Fruit fly (Drosophila melanogaster): ENCODE results near the gene trr.

DNA sequence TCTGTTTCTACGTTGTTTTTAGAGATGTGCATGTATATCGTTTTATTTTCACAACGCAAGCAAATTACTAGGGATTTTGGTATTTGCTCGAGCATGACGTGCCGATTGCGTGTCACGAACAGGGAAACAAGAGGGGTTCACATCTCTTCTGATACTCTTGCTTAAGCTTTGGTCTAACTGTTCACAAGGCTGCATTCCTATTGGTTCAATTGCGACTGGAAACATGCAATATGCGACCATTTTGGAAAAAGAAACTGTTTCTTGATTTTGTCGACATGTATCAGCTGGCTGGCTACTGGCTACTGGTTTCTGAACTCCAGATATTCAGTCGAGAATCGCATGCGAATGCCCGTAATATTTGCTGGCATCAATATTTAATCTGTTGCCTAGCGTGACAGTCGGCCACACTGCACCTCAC, 9.6 kb downstream of the trr start, which contains the start of gene Coa8:
- TF ChIP-seq EcR (GFP tag; optimal IDR thresholded peaks at IDR 0.05) (no peak), CG34367 (tag; optimal IDR thresholded peaks at IDR 0.05) (peak; percentile 32), CG14655 (GFP tag; optimal IDR thresholded peaks at IDR 0.05) (no peak)
